Worm (Caenorhabditis elegans): Measurements from ENCODE around the gene nhr-257.
A peak's percentile ranks its signal among the peaks of the same experiment; 100 is the strongest.
"Not testable (repeated sequence)": the region's sequence is repeated elsewhere in the genome, so short reads cannot be mapped to it uniquely, and the experiment has no call there.

ce11 chrII:3816251-3816849 is 36.4 kb upstream of the nhr-257 start, which contains the start of gene fbxa-24:
- not testable (repeated sequence) for TF ChIP-seq fos-1 (tag; optimal IDR thresholded peaks at IDR 0.05); lin-39 (tag; optimal IDR thresholded peaks at IDR 0.05); pqm-1 (tag; optimal IDR thresholded peaks at IDR 0.05); egl-27 (tag; optimal IDR thresholded peaks at IDR 0.05); ama-1 (optimal IDR thresholded peaks at IDR 0.05); lin-13 (GFP tag; optimal IDR thresholded peaks at IDR 0.05); nhr-11 (tag; optimal IDR thresholded peaks at IDR 0.05); fkh-10 (GFP tag; optimal IDR thresholded peaks at IDR 0.05); sox-4 (tag; optimal IDR thresholded peaks at IDR 0.05); snpc-4 (tag; optimal IDR thresholded peaks at IDR 0.05); ces-1 (GFP tag; optimal IDR thresholded peaks at IDR 0.05)
- peak; percentile 30 to 46 for TF ChIP-seq lsy-2 (tag; optimal IDR thresholded peaks at IDR 0.05)

All from whole organism, L1 larva.